Worm (Caenorhabditis elegans): ENCODE data around the gene swsn-4.

- TF ChIP-seq madf-9 (GFP tag; conservative IDR thresholded peaks at IDR 0.05) (peak; percentile 27; the same call in 1 of the 2 replicates), nhr-11 (tag; optimal IDR thresholded peaks at IDR 0.05) (peak; percentile 96), zag-1 (tag; optimal IDR thresholded peaks at IDR 0.05) (peak; percentile 74), lim-7 (GFP tag; IDR thresholded peaks at IDR 0.05) (peak; percentile 63; the same call in 1 of the 2 replicates), daf-16 (GFP tag; optimal IDR thresholded peaks at IDR 0.05) (peak; percentile 51 to 71), daf-16 (tag; optimal IDR thresholded peaks at IDR 0.05) (peak; percentile 74), hmg-1.1 (GFP tag; IDR thresholded peaks at IDR 0.05) (peak; percentile 93), snpc-4 (tag; optimal IDR thresholded peaks at IDR 0.05) (no peak), ctbp-1 (GFP tag; IDR thresholded peaks at IDR 0.05) (peak; percentile 86), ceh-82 (tag; optimal IDR thresholded peaks at IDR 0.05) (no peak), nhr-102 (tag; optimal IDR thresholded peaks at IDR 0.05) (peak; percentile 86)
Observed at ce11 chrIV:11082789-11083235, 43.0 kb upstream of the swsn-4 start.
